Worm (Caenorhabditis elegans): ENCODE measurements around the gene fbxa-85.

fbxa-85 gene

ce11 chrV:17258868-17259267 is at the start of gene fbxa-85:
Gene fbxa-85, plus strand, starts transcription at chrV:17259168.
- TF ChIP-seq lin-15B (tag; optimal IDR thresholded peaks at IDR 0.05) (no peak), elt-3 (tag; optimal IDR thresholded peaks at IDR 0.05) (no peak), swsn-7 (tag; optimal IDR thresholded peaks at IDR 0.05) (no peak), unc-30 (tag; optimal IDR thresholded peaks at IDR 0.05) (no peak), sptf-1 (tag; optimal IDR thresholded peaks at IDR 0.05) (no peak), egl-27 (tag; optimal IDR thresholded peaks at IDR 0.05) (no peak), nhr-19 (GFP tag; conservative IDR thresholded peaks at IDR 0.05) (no peak)

- TF ChIP-seq unc-62 (GFP tag; optimal IDR thresholded peaks at IDR 0.05) (no peak), zip-4 (GFP tag; optimal IDR thresholded peaks at IDR 0.05) (no peak), C34B4.2 (tag; optimal IDR thresholded peaks at IDR 0.05) (no peak), rnt-1 (tag; optimal IDR thresholded peaks at IDR 0.05) (no peak), C04F5.9 (tag; optimal IDR thresholded peaks at IDR 0.05) (no peak), lsy-2 (tag; optimal IDR thresholded peaks at IDR 0.05) (no peak), tbx-2 (tag; optimal IDR thresholded peaks at IDR 0.05) (no peak), fos-1 (tag; optimal IDR thresholded peaks at IDR 0.05) (no peak), irx-1 (tag; optimal IDR thresholded peaks at IDR 0.05) (no peak), egl-27 (tag; optimal IDR thresholded peaks at IDR 0.05) (no peak), elt-2 (tag; optimal IDR thresholded peaks at IDR 0.05) (no peak), lin-13 (GFP tag; optimal IDR thresholded peaks at IDR 0.05) (no peak), snpc-4 (tag; optimal IDR thresholded peaks at IDR 0.05) (no peak), nhr-11 (tag; optimal IDR thresholded peaks at IDR 0.05) (no peak)
Observed at ce11 chrV:17211989-17212731, 46.8 kb upstream of the fbxa-85 start, which contains the start of gene srh-236. Gene srh-236, minus strand, starts transcription at chrV:17212039.

- TF ChIP-seq nhr-85 (tag) (no peak), tbx-2 (tag; optimal IDR thresholded peaks at IDR 0.05) (no peak), isw-1 (GFP tag; IDR thresholded peaks at IDR 0.05) (no peak)
Observed at ce11 chrV:17212743-17213142, 46.2 kb upstream of the fbxa-85 start, which contains the start of gene srh-113. Gene srh-113, plus strand, starts transcription at chrV:17213043.

ce11 chrV:17215602-17216001 is 43.4 kb upstream of the fbxa-85 start:
- TF ChIP-seq fos-1 (tag; optimal IDR thresholded peaks at IDR 0.05) (no peak), dsc-1 (tag; optimal IDR thresholded peaks at IDR 0.05) (no peak)

- no peak for TF ChIP-seq snpc-4 (tag; optimal IDR thresholded peaks at IDR 0.05)
- no peak for TF ChIP-seq rnt-1 (tag; optimal IDR thresholded peaks at IDR 0.05)
- TF ChIP-seq fkh-8 (tag; optimal IDR thresholded peaks at IDR 0.05) = no peak
- no peak for TF ChIP-seq xbp-1 (tag; optimal IDR thresholded peaks at IDR 0.05)
- no peak for TF ChIP-seq elt-2 (tag; optimal IDR thresholded peaks at IDR 0.05)
- TF ChIP-seq lir-3 (tag; optimal IDR thresholded peaks at IDR 0.05; ENCODE audit: poor library complexity) = no peak
- no peak for TF ChIP-seq tlp-1 (tag; optimal IDR thresholded peaks at IDR 0.05)
Observed at ce11 chrV:17217690-17218089, 41.3 kb upstream of the fbxa-85 start, which contains the start of gene srbc-62. Gene srbc-62, plus strand, starts transcription at chrV:17217990.

- no peak for TF ChIP-seq mab-9 (GFP tag; IDR thresholded peaks at IDR 0.05)
- no peak for TF ChIP-seq snu-23 (GFP tag; optimal IDR thresholded peaks at IDR 0.05)
Observed at ce11 chrV:17220345-17220744, 38.6 kb upstream of the fbxa-85 start, which contains the start of gene srh-109. Gene srh-109, minus strand, starts transcription at chrV:17220445.

- no peak for TF ChIP-seq jun-1 (tag; optimal IDR thresholded peaks at IDR 0.05)
- no peak for TF ChIP-seq nhr-84 (tag; optimal IDR thresholded peaks at IDR 0.05)
- TF ChIP-seq lin-13 (GFP tag; optimal IDR thresholded peaks at IDR 0.05) = no peak
- no peak for TF ChIP-seq nhr-20 (tag; optimal IDR thresholded peaks at IDR 0.05)
- no peak for TF ChIP-seq C04F5.9 (tag; optimal IDR thresholded peaks at IDR 0.05)
- no peak for TF ChIP-seq nhr-237 (tag; optimal IDR thresholded peaks at IDR 0.05)
- no peak for TF ChIP-seq isw-1 (GFP tag; IDR thresholded peaks at IDR 0.05)
- TF ChIP-seq ets-5 (GFP tag; IDR thresholded peaks at IDR 0.05) = no peak
- no peak for TF ChIP-seq efl-3 (GFP tag; optimal IDR thresholded peaks at IDR 0.05)
- TF ChIP-seq zip-4 (GFP tag; optimal IDR thresholded peaks at IDR 0.05) = no peak
- no peak for TF ChIP-seq hlh-17 (GFP tag; optimal IDR thresholded peaks at IDR 0.05; ENCODE audit: borderline replicate concordance)
- no peak for TF ChIP-seq hpl-2 (GFP tag; optimal IDR thresholded peaks at IDR 0.05)
Observed at ce11 chrV:17223305-17223704, 35.7 kb upstream of the fbxa-85 start, which contains the start of gene srh-252. Gene srh-252, minus strand, starts transcription at chrV:17223405.
